Fruit fly (Drosophila melanogaster): Measurements from ENCODE around the gene CG13810.

Gene CG13810

dm6 chr3L:2185630-2186029, at the start of gene CG13810:
Gene CG13810, plus strand, starts transcription at chr3L:2185930.
- no peak for TF ChIP-seq noc (tag; optimal IDR thresholded peaks at IDR 0.05)

- TF ChIP-seq noc (tag; optimal IDR thresholded peaks at IDR 0.05), result no peak
Measured at dm6 chr3L:2136419-2136818, 49.3 kb upstream of the CG13810 start.

dm6 chr3L:2142435-2142834, 43.3 kb upstream of the CG13810 start:
- no peak for TF ChIP-seq noc (tag; optimal IDR thresholded peaks at IDR 0.05)

- no peak for TF ChIP-seq noc (tag; optimal IDR thresholded peaks at IDR 0.05)
Measured at dm6 chr3L:2144355-2144754, 41.4 kb upstream of the CG13810 start.

- TF ChIP-seq noc (tag; optimal IDR thresholded peaks at IDR 0.05), result no peak
Measured at dm6 chr3L:2145019-2145418, 40.7 kb upstream of the CG13810 start.

dm6 chr3L:2147767-2148166, 38.0 kb upstream of the CG13810 start:
- no peak for TF ChIP-seq noc (tag; optimal IDR thresholded peaks at IDR 0.05)

- no peak for TF ChIP-seq noc (tag; optimal IDR thresholded peaks at IDR 0.05)
Measured at dm6 chr3L:2149664-2150063, 36.1 kb upstream of the CG13810 start.

dm6 chr3L:2151588-2152372, 34.0 kb upstream of the CG13810 start, which contains the start of gene zormin:
Gene zormin, minus strand, starts transcription at chr3L:2151700.
- TF ChIP-seq noc (tag; optimal IDR thresholded peaks at IDR 0.05), result no peak

- no peak for TF ChIP-seq noc (tag; optimal IDR thresholded peaks at IDR 0.05)
Measured at dm6 chr3L:2152730-2153129, 33.0 kb upstream of the CG13810 start.

- TF ChIP-seq noc (tag; optimal IDR thresholded peaks at IDR 0.05), result no peak
Measured at dm6 chr3L:2157427-2157931, 28.3 kb upstream of the CG13810 start.

dm6 chr3L:2158689-2159310, 26.9 kb upstream of the CG13810 start:
- no peak for TF ChIP-seq noc (tag; optimal IDR thresholded peaks at IDR 0.05)

dm6 chr3L:2159817-2160216, 25.9 kb upstream of the CG13810 start:
- no peak for TF ChIP-seq noc (tag; optimal IDR thresholded peaks at IDR 0.05)

dm6 chr3L:2162019-2162418, 23.7 kb upstream of the CG13810 start:
- TF ChIP-seq noc (tag; optimal IDR thresholded peaks at IDR 0.05), result no peak

dm6 chr3L:2162623-2163022, 23.1 kb upstream of the CG13810 start:
- no peak for TF ChIP-seq noc (tag; optimal IDR thresholded peaks at IDR 0.05)

- no peak for TF ChIP-seq noc (tag; optimal IDR thresholded peaks at IDR 0.05)
Measured at dm6 chr3L:2163608-2164007, 22.1 kb upstream of the CG13810 start, which contains the start of gene CG15822. Gene CG15822, minus strand, starts transcription at chr3L:2163863.

- no peak for TF ChIP-seq noc (tag; optimal IDR thresholded peaks at IDR 0.05)
Measured at dm6 chr3L:2164031-2164537, 21.6 kb upstream of the CG13810 start.

- TF ChIP-seq noc (tag; optimal IDR thresholded peaks at IDR 0.05), result no peak
Measured at dm6 chr3L:2164805-2165204, 20.9 kb upstream of the CG13810 start.

Measured in whole organism, larva.